Fruit fly (Drosophila melanogaster): Measurements from ENCODE around the gene CG42813.

CG42813 gene

DNA sequence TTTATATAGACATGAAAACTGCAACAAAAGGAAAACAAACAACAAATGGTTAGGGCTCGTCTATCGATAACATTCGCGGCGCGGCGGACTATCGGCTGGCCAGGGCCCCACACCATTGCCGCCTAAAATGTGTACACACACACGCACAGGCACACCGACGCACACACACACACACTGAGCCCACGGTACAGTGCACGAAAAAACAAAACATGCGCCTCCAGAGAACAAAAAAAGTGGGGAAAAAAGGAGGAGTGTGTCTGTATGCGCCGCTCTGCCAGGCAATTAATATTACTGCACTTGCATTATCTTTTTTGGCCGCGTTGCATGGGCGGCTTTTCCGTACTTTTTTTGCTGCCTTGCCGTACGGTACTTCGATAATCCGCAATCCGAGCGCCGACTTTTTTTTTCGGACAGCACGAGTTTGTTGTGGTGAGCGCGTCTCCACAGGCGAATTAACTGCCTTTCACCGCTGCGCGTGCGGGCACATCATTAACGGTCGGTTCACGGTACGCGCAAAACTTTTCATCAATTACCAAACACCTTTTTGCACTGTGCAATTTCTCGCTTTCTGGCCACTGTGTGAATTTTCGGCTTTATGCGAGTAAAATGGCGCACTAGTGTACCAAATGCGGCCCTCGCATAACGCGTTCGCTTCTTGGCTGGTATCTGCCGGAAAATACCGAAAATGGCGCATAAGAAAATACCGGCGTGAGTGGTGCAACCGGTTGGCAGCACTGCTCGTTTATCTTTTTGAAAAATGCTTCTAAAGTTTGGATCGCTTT lies 35.3 kb upstream of the CG42813 start, which contains the start of gene woc (continued):
- TF ChIP-seq CG11456 (GFP tag; IDR thresholded peaks at IDR 0.05) (peak; percentile 56; the same call in 1 of the 3 replicates), CG1603 (tag; optimal IDR thresholded peaks at IDR 0.05) (peak; percentile 81), CG6689 (GFP tag; IDR thresholded peaks at IDR 0.05) (peak; percentile 56), fd102C (GFP tag; optimal IDR thresholded peaks at IDR 0.05) (no peak), her (GFP tag; optimal IDR thresholded peaks at IDR 0.05) (peak; percentile 60), salm (tag; optimal IDR thresholded peaks at IDR 0.05) (no peak), CG11093 (GFP tag; IDR thresholded peaks at IDR 0.05) (0 out of 3 replicates have a peak, but pooled peaks have one; percentile 21), Elba2 (GFP tag; optimal IDR thresholded peaks at IDR 0.05) (peak; percentile 98), CG17568 (GFP tag; optimal IDR thresholded peaks at IDR 0.05) (no peak), CG3163 (GFP tag; optimal IDR thresholded peaks at IDR 0.05) (peak; percentile 33), Dip3 (GFP tag; optimal IDR thresholded peaks at IDR 0.05) (peak; percentile 28), Oli (tag; optimal IDR thresholded peaks at IDR 0.05) (no peak), psq (GFP tag; optimal IDR thresholded peaks at IDR 0.05) (no peak), CG3995 (GFP tag; optimal IDR thresholded peaks at IDR 0.05) (no peak), CG1233 (GFP tag; optimal IDR thresholded peaks at IDR 0.05) (peak; percentile 16), toy (GFP tag; IDR thresholded peaks at IDR 0.05) (no peak), phol (tag; optimal IDR thresholded peaks at IDR 0.05) (peak; percentile 97), fd96Cb (tag; optimal IDR thresholded peaks at IDR 0.05) (no peak), Doc2 (GFP tag; IDR thresholded peaks at IDR 0.05) (no peak), mld (GFP tag; IDR thresholded peaks at IDR 0.05; ENCODE audit: partially characterized antibody) (peak; percentile 77), CG30020 (tag; optimal IDR thresholded peaks at IDR 0.05) (no peak), H15 (GFP tag; IDR thresholded peaks at IDR 0.05) (no peak), CG7987 (GFP tag; optimal IDR thresholded peaks at IDR 0.05) (peak; percentile 3), pan (optimal IDR thresholded peaks at IDR 0.05) (no peak), pan (GFP tag; optimal IDR thresholded peaks at IDR 0.05 in 1 of 2, IDR thresholded peaks at IDR 0.05 in 1 of 2) (no peak), ap (GFP tag; IDR thresholded peaks at IDR 0.05) (0 out of 2 replicates have a peak, but pooled peaks have one; percentile 42), kni (GFP tag; optimal IDR thresholded peaks at IDR 0.05) (no peak)

- no peak for TF ChIP-seq sr (GFP tag; IDR thresholded peaks at IDR 0.05)
- no peak for TF ChIP-seq nerfin-2 (GFP tag; IDR thresholded peaks at IDR 0.05; ENCODE audit: partially characterized antibody)
- no peak for TF ChIP-seq CG4730 (GFP tag; IDR thresholded peaks at IDR 0.05)
- no peak for TF ChIP-seq Gsc (GFP tag; IDR thresholded peaks at IDR 0.05)
- no peak for TF ChIP-seq CG7357 (GFP tag; IDR thresholded peaks at IDR 0.05)
- no peak for TF ChIP-seq crp (GFP tag; optimal IDR thresholded peaks at IDR 0.05)
- no peak for TF ChIP-seq CG8290 (GFP tag; optimal IDR thresholded peaks at IDR 0.05)
- no peak for TF ChIP-seq CG8290 (tag; optimal IDR thresholded peaks at IDR 0.05)
- 0 out of 2 replicates have a peak, but pooled peaks have one; percentile 32 for TF ChIP-seq CG4360 (GFP tag; IDR thresholded peaks at IDR 0.05)
- no peak for TF ChIP-seq chif (GFP tag; optimal IDR thresholded peaks at IDR 0.05)
- TF ChIP-seq CG12769 (tag; optimal IDR thresholded peaks at IDR 0.05), result no peak
- TF ChIP-seq scrt (GFP tag; optimal IDR thresholded peaks at IDR 0.05), result no peak
- no peak for TF ChIP-seq sd (tag; optimal IDR thresholded peaks at IDR 0.05)
- peak; percentile 22 for TF ChIP-seq wek (GFP tag; optimal IDR thresholded peaks at IDR 0.05)
- TF ChIP-seq CG14014 (GFP tag; IDR thresholded peaks at IDR 0.05), result no peak
- no peak for TF ChIP-seq vfl (GFP tag; optimal IDR thresholded peaks at IDR 0.05)
- no peak for TF ChIP-seq CTCF (GFP tag; optimal IDR thresholded peaks at IDR 0.05)
- TF ChIP-seq cg (GFP tag; optimal IDR thresholded peaks at IDR 0.05), result peak; percentile 3
- TF ChIP-seq sima (GFP tag; optimal IDR thresholded peaks at IDR 0.05), result no peak
- no peak for TF ChIP-seq ro (GFP tag; IDR thresholded peaks at IDR 0.05)
- peak; percentile 24; the same call in 1 of the 2 replicates for TF ChIP-seq Xrp1 (GFP tag; IDR thresholded peaks at IDR 0.05)
- TF ChIP-seq pnt (GFP tag; optimal IDR thresholded peaks at IDR 0.05), result no peak
- no peak for TF ChIP-seq Mrtf (GFP tag; IDR thresholded peaks at IDR 0.05)
- no peak for TF ChIP-seq Max (GFP tag; optimal IDR thresholded peaks at IDR 0.05)
- TF ChIP-seq Hr39 (optimal IDR thresholded peaks at IDR 0.05), result no peak
Measured at dm6 chr3R:27253921-27254376, 25.6 kb upstream of the CG42813 start.
